Fruit fly (Drosophila melanogaster) whole organism, embryonic: ENCODE results near the gene CG17202.
A peak's percentile ranks its signal among the peaks of the same experiment; 100 is the strongest.

Experiments used
- Abd-B ChIP-seq: fragments of 200-800 bp; sonication (Bioruptor generic); optimal IDR thresholded peaks from 2 replicates; lab custom pipeline; 2018; ENCODE audit warnings: missing biosample characterization, mild to moderate bottlenecking, missing genetic modification characterization, moderate library complexity
- Bgb ChIP-seq: fragments of 200-800 bp; sonication (Bioruptor generic); IDR thresholded peaks from 2 replicates; pipeline ENCODE4 v1.3.6; 2022; ENCODE audit warnings: missing biosample characterization, missing genetic modification characterization; ENCODE audit not compliant: partially characterized antibody
- CG10147 ChIP-seq: fragments of 200-800 bp; sonication (Bioruptor generic); optimal IDR thresholded peaks from 2 replicates; lab custom pipeline; 2019; ENCODE audit warnings: missing biosample characterization, mild to moderate bottlenecking, missing genetic modification characterization, moderate library complexity
- CG10209 ChIP-seq: fragments of 200-800 bp; sonication (Bioruptor generic); optimal IDR thresholded peaks from 3 replicates; lab custom pipeline; 2017; ENCODE audit warnings: missing biosample characterization, mild to moderate bottlenecking, missing genetic modification characterization, missing genetic modification reagents
- CG11723 ChIP-seq: fragments of 200-800 bp; sonication (Bioruptor generic); optimal IDR thresholded peaks from 2 replicates; lab custom pipeline; 2017; ENCODE audit warnings: missing biosample characterization, mild to moderate bottlenecking, missing genetic modification characterization
- CG12104 ChIP-seq: fragments of 200-800 bp; sonication (Bioruptor generic); optimal IDR thresholded peaks from 3 replicates; lab custom pipeline; 2016; ENCODE audit warnings: missing biosample characterization, missing genetic modification characterization
- CG13894 ChIP-seq: fragments of 200-800 bp; sonication (Bioruptor generic); optimal IDR thresholded peaks from 3 replicates; lab custom pipeline; 2018; ENCODE audit warnings: missing biosample characterization, mild to moderate bottlenecking, missing genetic modification characterization, moderate library complexity
- CG15696 ChIP-seq: fragments of 200-800 bp; sonication (Bioruptor generic); optimal IDR thresholded peaks from 2 replicates; lab custom pipeline; 2019; ENCODE audit warnings: missing biosample characterization, mild to moderate bottlenecking, missing genetic modification characterization, moderate library complexity
- CG1603 ChIP-seq: fragments of 200-800 bp; sonication (Bioruptor generic); optimal IDR thresholded peaks from 2 replicates; lab custom pipeline; 2019; ENCODE audit warnings: missing biosample characterization, mild to moderate bottlenecking, missing genetic modification characterization, moderate library complexity
- CG2129 ChIP-seq: fragments of 200-800 bp; sonication (Bioruptor generic); IDR thresholded peaks from 2 replicates; pipeline ENCODE4 v1.3.6; 2022; ENCODE audit warnings: missing biosample characterization, missing genetic modification characterization; ENCODE audit not compliant: partially characterized antibody
- CG2889 ChIP-seq: fragments of 200-800 bp; sonication (Bioruptor generic); IDR thresholded peaks from 3 replicates; pipeline ENCODE4 v1.3.6; 2022; ENCODE audit warnings: missing biosample characterization, missing genetic modification characterization
- CG30431 ChIP-seq: fragments of 200-800 bp; sonication (Bioruptor generic); optimal IDR thresholded peaks from 2 replicates; lab custom pipeline; 2017; ENCODE audit warnings: missing biosample characterization, missing genetic modification characterization
- CG34224 ChIP-seq: fragments of 200-800 bp; sonication (Bioruptor generic); IDR thresholded peaks from 3 replicates; pipeline ENCODE4 v1.3.6; 2022; ENCODE audit warnings: missing biosample characterization, missing genetic modification characterization; ENCODE audit not compliant: partially characterized antibody
- CG3995 ChIP-seq: fragments of 200-800 bp; sonication (Bioruptor generic); optimal IDR thresholded peaks from 3 replicates; lab custom pipeline; 2016; ENCODE audit warnings: missing biosample characterization, missing genetic modification characterization
- CG42726 ChIP-seq: fragments of 200-800 bp; sonication (Bioruptor generic); IDR thresholded peaks from 2 replicates; pipeline ENCODE4 v1.3.6; 2022; ENCODE audit warnings: missing biosample characterization, missing genetic modification characterization; ENCODE audit not compliant: partially characterized antibody
- CG4282 ChIP-seq: fragments of 200-800 bp; sonication (Bioruptor generic); optimal IDR thresholded peaks from 2 replicates; lab custom pipeline; 2016; ENCODE audit warnings: missing biosample characterization, missing genetic modification characterization
- CG6813 ChIP-seq: fragments of 200-800 bp; sonication (Bioruptor generic); optimal IDR thresholded peaks from 2 replicates; lab custom pipeline; 2017; ENCODE audit warnings: missing biosample characterization, missing genetic modification characterization, mild to moderate bottlenecking, moderate library complexity, missing genetic modification reagents
- CG7271 ChIP-seq: fragments of 200-800 bp; sonication (Bioruptor generic); optimal IDR thresholded peaks from 2 replicates; lab custom pipeline; 2018; ENCODE audit warnings: missing biosample characterization, mild to moderate bottlenecking, missing genetic modification characterization, moderate library complexity
- CG7357 ChIP-seq: fragments of 200-800 bp; sonication (Bioruptor generic); IDR thresholded peaks from 3 replicates; pipeline ENCODE4 v1.3.6; 2022; ENCODE audit warnings: missing biosample characterization, missing genetic modification characterization
- CG8281 ChIP-seq: fragments of 200-800 bp; sonication (Bioruptor generic); optimal IDR thresholded peaks from 2 replicates; lab custom pipeline; 2018; ENCODE audit warnings: missing biosample characterization, mild to moderate bottlenecking, missing genetic modification characterization, moderate library complexity
- Dek ChIP-seq: fragments of 200-800 bp; sonication (Bioruptor generic); optimal IDR thresholded peaks from 3 replicates; lab custom pipeline; 2019; ENCODE audit warnings: missing biosample characterization, mild to moderate bottlenecking, missing genetic modification characterization, moderate library complexity
- Fer2 ChIP-seq: fragments of 200-800 bp; sonication (Bioruptor generic); optimal IDR thresholded peaks from 2 replicates; lab custom pipeline; 2018; ENCODE audit warnings: missing biosample characterization, mild to moderate bottlenecking, missing genetic modification characterization, moderate library complexity
- Mad ChIP-seq: fragments of 200-800 bp; sonication (Bioruptor generic); optimal IDR thresholded peaks from 2 replicates; lab custom pipeline; 2016; ENCODE audit warnings: missing biosample characterization, missing genetic modification characterization
- NC2α ChIP-seq: fragments of 200-800 bp; sonication (Bioruptor generic); optimal IDR thresholded peaks from 2 replicates; lab custom pipeline; 2016; ENCODE audit warnings: missing biosample characterization, missing genetic modification characterization
- Nf-YC ChIP-seq: fragments of 200-800 bp; optimal IDR thresholded peaks from 3 replicates; lab custom pipeline; 2019; ENCODE audit warnings: missing biosample characterization, mild to moderate bottlenecking, missing genetic modification characterization, moderate library complexity
- Rx ChIP-seq: fragments of 200-800 bp; sonication (Bioruptor generic); IDR thresholded peaks from 2 replicates; pipeline ENCODE4 v1.3.6; 2022; ENCODE audit warnings: missing biosample characterization, missing genetic modification characterization
- Scr ChIP-seq: fragments of 200-800 bp; sonication (Bioruptor generic); IDR thresholded peaks from 2 replicates; pipeline ENCODE4 v1.3.6; 2022; ENCODE audit warnings: missing biosample characterization, missing genetic modification characterization; ENCODE audit not compliant: partially characterized antibody
- Six4 ChIP-seq: fragments of 200-800 bp; sonication (Bioruptor generic); optimal IDR thresholded peaks from 2 replicates; lab custom pipeline; 2016; ENCODE audit warnings: missing biosample characterization, missing genetic modification characterization
- Spps ChIP-seq: fragments of 200-800 bp; sonication (Bioruptor generic); optimal IDR thresholded peaks from 2 replicates; lab custom pipeline; 2018; ENCODE audit warnings: missing biosample characterization, mild to moderate bottlenecking, missing genetic modification characterization
- Ssrp ChIP-seq: fragments of 200-800 bp; sonication (Bioruptor generic); optimal IDR thresholded peaks from 2 replicates; lab custom pipeline; 2018; ENCODE audit warnings: missing biosample characterization, mild to moderate bottlenecking, missing genetic modification characterization, moderate library complexity
- ash1 ChIP-seq: fragments of 200-800 bp; sonication (Bioruptor generic); optimal IDR thresholded peaks from 2 replicates; lab custom pipeline; 2018; ENCODE audit warnings: missing biosample characterization, mild to moderate bottlenecking, missing genetic modification characterization
- bab2 ChIP-seq: fragments of 200-800 bp; sonication (Bioruptor generic); optimal IDR thresholded peaks from 2 replicates; lab custom pipeline; 2016; ENCODE audit warnings: missing biosample characterization, missing genetic modification characterization
- bsh ChIP-seq, 2 experiments: fragments of 200-800 bp; sonication (Bioruptor generic); optimal IDR thresholded peaks; 2 replicates each; lab custom pipeline; 2017 to 2018; ENCODE audit warnings: mild to moderate bottlenecking in 2 of 2, missing biosample characterization in 2 of 2, missing genetic modification characterization in 2 of 2, moderate library complexity in 1 of 2
- ci ChIP-seq: fragments of 200-800 bp; sonication (Bioruptor generic); IDR thresholded peaks from 3 replicates; pipeline ENCODE4 v1.3.6; 2022; ENCODE audit warnings: missing biosample characterization, missing genetic modification characterization
- corto ChIP-seq: fragments of 200-800 bp; sonication (Bioruptor generic); optimal IDR thresholded peaks from 2 replicates; lab custom pipeline; 2016; ENCODE audit warnings: missing biosample characterization, mild to moderate bottlenecking, missing genetic modification characterization, moderate library complexity
- dmrt11E ChIP-seq: fragments of 200-800 bp; sonication (Bioruptor generic); optimal IDR thresholded peaks from 3 replicates; lab custom pipeline; 2018; ENCODE audit warnings: missing biosample characterization, mild to moderate bottlenecking, missing genetic modification characterization, moderate library complexity
- ems ChIP-seq: fragments of 200-800 bp; sonication (Bioruptor generic); optimal IDR thresholded peaks from 3 replicates; lab custom pipeline; 2016; ENCODE audit warnings: missing biosample characterization, missing genetic modification characterization
- her ChIP-seq: fragments of 200-800 bp; sonication (Bioruptor generic); optimal IDR thresholded peaks from 2 replicates; lab custom pipeline; 2016; ENCODE audit warnings: missing biosample characterization, missing genetic modification characterization
- insv ChIP-seq, 2 experiments: fragments of 200-800 bp; sonication (Bioruptor generic); optimal IDR thresholded peaks; 3 replicates each; lab custom pipeline; 2016 to 2018; ENCODE audit warnings: missing biosample characterization in 2 of 2, missing genetic modification characterization in 2 of 2
- lilli ChIP-seq: fragments of 200-800 bp; sonication (Bioruptor generic); optimal IDR thresholded peaks from 3 replicates; lab custom pipeline; 2016; ENCODE audit warnings: missing biosample characterization, missing genetic modification characterization
- pb ChIP-seq: fragments of 200-800 bp; sonication (Bioruptor generic); optimal IDR thresholded peaks from 3 replicates; lab custom pipeline; 2016; ENCODE audit warnings: missing biosample characterization, missing genetic modification characterization
- ranshi ChIP-seq: fragments of 200-800 bp; sonication (Bioruptor generic); IDR thresholded peaks from 2 replicates; pipeline ENCODE4 v1.3.6; 2022; ENCODE audit warnings: missing biosample characterization, missing genetic modification characterization
- scrt ChIP-seq: fragments of 200-800 bp; sonication (Bioruptor generic); optimal IDR thresholded peaks from 2 replicates; lab custom pipeline; 2018; ENCODE audit warnings: missing biosample characterization, mild to moderate bottlenecking, missing genetic modification characterization, moderate library complexity
- slou ChIP-seq: fragments of 200-800 bp; sonication (Bioruptor generic); optimal IDR thresholded peaks from 3 replicates; lab custom pipeline; 2016; ENCODE audit warnings: missing biosample characterization, missing genetic modification characterization
- sna ChIP-seq: fragments of 200-800 bp; sonication (Bioruptor generic); IDR thresholded peaks from 2 replicates; pipeline ENCODE4 v1.3.6; 2022; ENCODE audit warnings: missing biosample characterization, missing genetic modification characterization; ENCODE audit not compliant: partially characterized antibody
- stwl ChIP-seq: fragments of 200-800 bp; sonication (Bioruptor generic); optimal IDR thresholded peaks from 3 replicates; lab custom pipeline; 2018; ENCODE audit warnings: missing biosample characterization, mild to moderate bottlenecking, missing genetic modification characterization, moderate library complexity
- tio ChIP-seq: fragments of 200-800 bp; sonication (Bioruptor generic); optimal IDR thresholded peaks from 2 replicates; lab custom pipeline; 2017; ENCODE audit warnings: missing biosample characterization, missing genetic modification characterization, inconsistent platforms
- unpg ChIP-seq: fragments of 200-800 bp; sonication (Bioruptor generic); optimal IDR thresholded peaks from 3 replicates; lab custom pipeline; 2018; ENCODE audit warnings: missing biosample characterization, mild to moderate bottlenecking, missing genetic modification characterization, moderate library complexity
- yki ChIP-seq: fragments of >200 bp; optimal IDR thresholded peaks from 3 replicates; lab custom pipeline; 2018

The CG17202 gene

dm6 chr3R:12448889-12449314 is 26.3 kb downstream of the CG17202 start, which contains the start of gene CG18549 (continued):
- peak; percentile 100 for TF ChIP-seq ems (GFP tag; lab: Kevin White, UChicago)
- TF ChIP-seq corto (GFP tag; lab: Kevin White, UChicago) = peak; percentile 100
- peak; percentile 87 for TF ChIP-seq CG3995 (GFP tag; lab: Kevin White, UChicago)
- TF ChIP-seq Rx (GFP tag; lab: Robert Waterston, UW) = peak; percentile 99
- peak; percentile 99 for TF ChIP-seq CG6813
- peak; percentile 95 for TF ChIP-seq stwl
- TF ChIP-seq Dek (tag; lab: Kevin White, UChicago) = peak; percentile 100
- TF ChIP-seq bab2 (GFP tag; lab: Kevin White, UChicago) = peak; percentile 100
- peak; percentile 99 for TF ChIP-seq Six4 (GFP tag; lab: Kevin White, UChicago)
- TF ChIP-seq CG12104 (GFP tag; lab: Kevin White, UChicago) = peak; percentile 100
- peak; percentile 74 to 86 for TF ChIP-seq insv (GFP tag; optimal IDR thresholded peaks at IDR 0.05; lab: Kevin White, UChicago)
- TF ChIP-seq yki (lab: Kevin White, UChicago) = no peak
- TF ChIP-seq CG2889 (GFP tag; lab: Robert Waterston, UW) = peak; percentile 99
- peak; percentile 100 for TF ChIP-seq dmrt11E (tag; lab: Kevin White, UChicago)
- TF ChIP-seq CG13894 (tag; lab: Kevin White, UChicago) = peak; percentile 99
- peak; percentile 99 for TF ChIP-seq Fer2
- peak; percentile 100 for TF ChIP-seq bsh (GFP tag; optimal IDR thresholded peaks at IDR 0.05; lab: Kevin White, UChicago)
- TF ChIP-seq scrt (GFP tag; lab: Kevin White, UChicago) = peak; percentile 99
- peak; percentile 97 for TF ChIP-seq her (GFP tag; lab: Kevin White, UChicago)
- peak; percentile 100 for TF ChIP-seq Spps
- TF ChIP-seq Bgb (GFP tag; lab: Robert Waterston, UW) = peak; percentile 82
- peak; percentile 99 for TF ChIP-seq NC2α
- TF ChIP-seq Ssrp (tag; lab: Kevin White, UChicago) = peak; percentile 100
- TF ChIP-seq CG4282 (GFP tag; lab: Kevin White, UChicago) = peak; percentile 96
- TF ChIP-seq CG34224 (GFP tag; lab: Robert Waterston, UW) = peak; percentile 89
- peak; percentile 99 for TF ChIP-seq CG7271 (tag; lab: Kevin White, UChicago)
- TF ChIP-seq tio = peak; percentile 99
- peak; percentile 99 for TF ChIP-seq CG11723 (GFP tag; lab: Kevin White, UChicago)
- peak; percentile 62 for TF ChIP-seq CG2129 (GFP tag; lab: Robert Waterston, UW)
- peak; percentile 99 for TF ChIP-seq CG15696 (tag; lab: Kevin White, UChicago)
- TF ChIP-seq Scr (GFP tag; lab: Robert Waterston, UW) = peak; percentile 85
- peak; percentile 99 for TF ChIP-seq CG7357 (GFP tag; lab: Robert Waterston, UW)
- peak; percentile 100 for TF ChIP-seq ci (GFP tag; lab: Robert Waterston, UW)
- peak; percentile 99 for TF ChIP-seq CG30431 (GFP tag; lab: Kevin White, UChicago)
- peak; percentile 100 for TF ChIP-seq CG10209 (GFP tag; lab: Kevin White, UChicago)
- TF ChIP-seq ash1 (GFP tag; lab: Kevin White, UChicago) = peak; percentile 98
- TF ChIP-seq Nf-YC = peak; percentile 95
- peak; percentile 99 for TF ChIP-seq slou (GFP tag; lab: Kevin White, UChicago)
- peak; percentile 100 for TF ChIP-seq unpg
- peak; percentile 99 for TF ChIP-seq Mad (GFP tag; lab: Kevin White, UChicago)
- TF ChIP-seq ranshi = peak; percentile 100
- TF ChIP-seq CG1603 (tag; lab: Kevin White, UChicago) = peak; percentile 97
- TF ChIP-seq sna = peak; percentile 85
- peak; percentile 100 for TF ChIP-seq CG10147 (GFP tag; lab: Kevin White, UChicago)
- peak; percentile 5; the same call in 1 of the 2 replicates for TF ChIP-seq CG42726 (GFP tag; lab: Robert Waterston, UW)
- TF ChIP-seq CG8281 (tag; lab: Kevin White, UChicago) = peak; percentile 97
- TF ChIP-seq pb = peak; percentile 98
- peak; percentile 100 for TF ChIP-seq lilli (GFP tag; lab: Kevin White, UChicago)
- TF ChIP-seq Abd-B (GFP tag; lab: Kevin White, UChicago) = peak; percentile 100
